Worm (Caenorhabditis elegans): Measurements from ENCODE around the gene ZK938.1.

The ZK938.1 gene

ce11 chrII:9800251-9800650 lies 29.0 kb upstream of the ZK938.1 start, which contains the start of gene cyp-13A5 (continued):
- TF ChIP-seq pqm-1 (tag; optimal IDR thresholded peaks at IDR 0.05) (peak; percentile 59), lir-3 (tag; optimal IDR thresholded peaks at IDR 0.05) (no peak), nhr-10 (tag; optimal IDR thresholded peaks at IDR 0.05) (no peak), daf-8 (GFP tag; IDR thresholded peaks at IDR 0.05) (no peak), dpl-1 (GFP tag; optimal IDR thresholded peaks at IDR 0.05) (no peak), mxl-2 (GFP tag; conservative IDR thresholded peaks at IDR 0.05) (no peak), zip-11 (GFP tag; IDR thresholded peaks at IDR 0.05) (no peak), set-16 (GFP tag; IDR thresholded peaks at IDR 0.05) (no peak), snpc-1.2 (GFP tag; IDR thresholded peaks at IDR 0.05) (no peak), sdz-12 (GFP tag; optimal IDR thresholded peaks at IDR 0.05) (no peak), aly-2 (tag; optimal IDR thresholded peaks at IDR 0.05) (no peak), lin-1 (GFP tag; IDR thresholded peaks at IDR 0.05) (no peak), madf-9 (GFP tag; conservative IDR thresholded peaks at IDR 0.05) (no peak), ceh-44 (GFP tag; IDR thresholded peaks at IDR 0.05) (no peak), F26F4.8 (GFP tag; conservative IDR thresholded peaks at IDR 0.05) (no peak), F44E2.7 (GFP tag; IDR thresholded peaks at IDR 0.05) (no peak), F37D6.2 (tag; optimal IDR thresholded peaks at IDR 0.05) (no peak), nhr-111 (GFP tag; optimal IDR thresholded peaks at IDR 0.05) (no peak), lin-15B (tag; optimal IDR thresholded peaks at IDR 0.05) (no peak), mdt-29 (GFP tag; IDR thresholded peaks at IDR 0.05) (no peak), hlh-30 (tag; optimal IDR thresholded peaks at IDR 0.05; ENCODE audit: insufficient read depth) (peak; percentile 76), nhr-41 (GFP tag; IDR thresholded peaks at IDR 0.05) (no peak), hmg-1.1 (GFP tag; IDR thresholded peaks at IDR 0.05) (no peak), mxl-3 (GFP tag; optimal IDR thresholded peaks at IDR 0.05) (peak; percentile 26), zip-2 (tag; optimal IDR thresholded peaks at IDR 0.05) (no peak), mes-2 (tag; optimal IDR thresholded peaks at IDR 0.05; ENCODE audit: poor library complexity, severe bottlenecking) (no peak), nhr-237 (tag; optimal IDR thresholded peaks at IDR 0.05) (no peak), hlh-11 (tag; optimal IDR thresholded peaks at IDR 0.05) (peak; percentile 73), gei-8 (GFP tag; optimal IDR thresholded peaks at IDR 0.05) (no peak), skn-1 (tag; optimal IDR thresholded peaks at IDR 0.05) (no peak), snpc-4 (tag; optimal IDR thresholded peaks at IDR 0.05) (no peak), Y105C5A.15 (GFP tag; IDR thresholded peaks at IDR 0.05) (no peak), duxl-1 (tag; optimal IDR thresholded peaks at IDR 0.05; ENCODE audit: poor library complexity) (no peak), egl-27 (tag; optimal IDR thresholded peaks at IDR 0.05) (no peak), tag-97 (GFP tag; IDR thresholded peaks at IDR 0.05) (no peak), T26A8.4 (GFP tag; IDR thresholded peaks at IDR 0.05) (no peak), dmd-6 (GFP tag; IDR thresholded peaks at IDR 0.05) (peak; percentile 82), ztf-7 (tag; optimal IDR thresholded peaks at IDR 0.05) (no peak), nhr-76 (tag; optimal IDR thresholded peaks at IDR 0.05) (no peak), arid-1 (GFP tag; conservative IDR thresholded peaks at IDR 0.05) (no peak), egl-43 (GFP tag; IDR thresholded peaks at IDR 0.05) (no peak), lin-29 (GFP tag; IDR thresholded peaks at IDR 0.05) (no peak), ceh-62 (tag; optimal IDR thresholded peaks at IDR 0.05) (no peak), dmd-9 (GFP tag; IDR thresholded peaks at IDR 0.05) (no peak), nhr-6 (tag; optimal IDR thresholded peaks at IDR 0.05) (no peak), nhr-42 (GFP tag; IDR thresholded peaks at IDR 0.05) (no peak), daf-16 (GFP tag; optimal IDR thresholded peaks at IDR 0.05) (no peak), daf-16 (tag; optimal IDR thresholded peaks at IDR 0.05) (peak; percentile 83), Y75B8A.6 (GFP tag; IDR thresholded peaks at IDR 0.05) (no peak), aha-1 (tag) (no peak), cey-2 (tag; optimal IDR thresholded peaks at IDR 0.05; ENCODE audit: borderline replicate concordance, insufficient read depth) (no peak), nhr-11 (tag; optimal IDR thresholded peaks at IDR 0.05) (peak; percentile 19), lin-38 (GFP tag; IDR thresholded peaks at IDR 0.05) (no peak), fos-1 (tag; optimal IDR thresholded peaks at IDR 0.05) (no peak)

Measured in whole organism, L4 larva.